Fruit fly (Drosophila melanogaster): ENCODE data around the gene CG31391.

The CG31391 gene

DNA sequence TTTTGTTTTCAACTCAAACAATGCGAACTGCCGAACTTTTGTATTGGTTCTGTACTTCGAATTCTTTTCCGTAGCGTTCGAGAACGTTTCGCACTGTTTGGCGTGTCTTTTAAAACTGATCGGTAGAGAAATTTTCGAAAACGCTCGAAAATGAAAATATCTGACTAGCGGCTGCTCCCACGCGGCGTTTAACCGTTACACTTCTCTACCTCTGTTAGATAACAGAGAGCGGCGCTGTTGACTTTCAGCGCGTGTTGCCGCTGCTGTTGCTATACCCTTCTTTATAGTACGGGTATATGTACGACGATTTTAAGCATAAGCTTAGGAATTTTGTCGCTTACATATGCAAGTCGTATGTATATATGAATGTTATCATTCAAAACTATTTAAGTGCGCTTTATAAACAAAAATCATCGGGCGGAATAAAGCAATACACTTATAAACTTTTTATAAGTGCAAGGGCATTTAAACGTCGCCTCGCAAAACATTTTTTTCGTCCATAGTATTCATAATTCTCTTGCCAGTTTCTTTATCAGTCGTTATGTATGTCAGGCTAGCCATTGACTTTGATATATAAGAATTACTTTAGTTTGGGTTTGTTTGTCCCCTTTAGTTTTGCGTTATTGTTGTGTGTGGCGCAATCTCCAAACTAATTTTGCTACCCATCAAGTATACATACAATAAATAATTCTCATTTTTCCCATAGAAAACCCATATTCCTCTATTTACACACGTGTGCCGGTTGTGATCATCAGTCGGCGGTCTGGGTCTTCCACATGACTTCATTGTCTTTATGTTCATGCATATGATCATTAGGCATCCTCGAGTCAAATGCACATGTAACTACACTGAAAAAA, 23.8 kb downstream of the CG31391 start, which contains the start of gene Phyhd1 (continued):
- TF ChIP-seq ap (GFP tag; IDR thresholded peaks at IDR 0.05) (peak; percentile 89), so (GFP tag; IDR thresholded peaks at IDR 0.05) (peak; percentile 96), CG13123 (GFP tag; optimal IDR thresholded peaks at IDR 0.05) (peak; percentile 85), Bgb (GFP tag; IDR thresholded peaks at IDR 0.05; ENCODE audit: partially characterized antibody) (no peak), br (optimal IDR thresholded peaks at IDR 0.05) (no peak), shn (GFP tag; optimal IDR thresholded peaks at IDR 0.05) (peak; percentile 93), Poxn (GFP tag; IDR thresholded peaks at IDR 0.05) (peak; percentile 82), pan (optimal IDR thresholded peaks at IDR 0.05) (no peak), pan (GFP tag; optimal IDR thresholded peaks at IDR 0.05 in 1 of 2, IDR thresholded peaks at IDR 0.05 in 1 of 2) (peak in 1 of 2 experiments; percentile 96), sima (GFP tag; optimal IDR thresholded peaks at IDR 0.05) (peak; percentile 87), CG10565 (GFP tag; optimal IDR thresholded peaks at IDR 0.05) (peak; percentile 84), CG13894 (tag; optimal IDR thresholded peaks at IDR 0.05) (peak; percentile 89), odd (GFP tag; optimal IDR thresholded peaks at IDR 0.05) (peak; percentile 89), sens (GFP tag) (peak; percentile 98), CG43689 (GFP tag; IDR thresholded peaks at IDR 0.05) (peak; percentile 89), trem (tag; optimal IDR thresholded peaks at IDR 0.05) (peak; percentile 89), CG8290 (GFP tag; optimal IDR thresholded peaks at IDR 0.05) (peak; percentile 69), CG8290 (tag; optimal IDR thresholded peaks at IDR 0.05) (peak; percentile 56 to 95), ato (GFP tag; IDR thresholded peaks at IDR 0.05; ENCODE audit: partially characterized antibody) (no peak), Nf-YB (GFP tag; optimal IDR thresholded peaks at IDR 0.05) (peak; percentile 80), Xbp1 (GFP tag; optimal IDR thresholded peaks at IDR 0.05) (peak; percentile 96), Awh (GFP tag; IDR thresholded peaks at IDR 0.05) (peak; percentile 89), NC2β (GFP tag; optimal IDR thresholded peaks at IDR 0.05) (peak; percentile 94), gcm2 (GFP tag; optimal IDR thresholded peaks at IDR 0.05) (peak; percentile 89), CG10462 (GFP tag; optimal IDR thresholded peaks at IDR 0.05) (peak; percentile 88), D19B (GFP tag; optimal IDR thresholded peaks at IDR 0.05) (peak; percentile 87), Drgx (GFP tag; IDR thresholded peaks at IDR 0.05) (peak; percentile 86), HHEX (GFP tag; optimal IDR thresholded peaks at IDR 0.05) (peak; percentile 88), CG16815 (GFP tag; optimal IDR thresholded peaks at IDR 0.05) (peak; percentile 93), CG6791 (GFP tag; IDR thresholded peaks at IDR 0.05; ENCODE audit: partially characterized antibody) (no peak), CG14860 (GFP tag; IDR thresholded peaks at IDR 0.05; ENCODE audit: partially characterized antibody) (no peak), CG12942 (GFP tag; optimal IDR thresholded peaks at IDR 0.05) (peak; percentile 89), lilli (GFP tag; optimal IDR thresholded peaks at IDR 0.05) (peak; percentile 96), cas (GFP tag; IDR thresholded peaks at IDR 0.05) (peak; percentile 79), CG3847 (GFP tag; IDR thresholded peaks at IDR 0.05) (peak; percentile 92), phol (tag; optimal IDR thresholded peaks at IDR 0.05) (peak; percentile 95), twi (tag; optimal IDR thresholded peaks at IDR 0.05) (peak; percentile 98), pzg (GFP tag; optimal IDR thresholded peaks at IDR 0.05) (peak; percentile 21), C15 (GFP tag; IDR thresholded peaks at IDR 0.05) (peak; percentile 73; the same call in 1 of the 3 replicates), Six4 (GFP tag; optimal IDR thresholded peaks at IDR 0.05) (peak; percentile 94), CG9437 (GFP tag; optimal IDR thresholded peaks at IDR 0.05) (peak; percentile 87), Doc2 (GFP tag; IDR thresholded peaks at IDR 0.05) (peak; percentile 53; the same call in 1 of the 2 replicates), CG10147 (GFP tag; optimal IDR thresholded peaks at IDR 0.05) (peak; percentile 85), caup (GFP tag; optimal IDR thresholded peaks at IDR 0.05; ENCODE audit: severe bottlenecking) (peak; percentile 89), CG7786 (GFP tag; optimal IDR thresholded peaks at IDR 0.05) (peak; percentile 97), esg (GFP tag; conservative IDR thresholded peaks at IDR 0.05) (peak; percentile 94), CG7928 (GFP tag; optimal IDR thresholded peaks at IDR 0.05) (peak; percentile 79), H2.0 (GFP tag; IDR thresholded peaks at IDR 0.05) (peak; percentile 94), stc (GFP tag; IDR thresholded peaks at IDR 0.05) (peak; percentile 94), CG12299 (tag; optimal IDR thresholded peaks at IDR 0.05) (peak; percentile 93)

All from whole organism, embryonic.